Fruit fly (Drosophila melanogaster): Measurements from ENCODE around the gene CG11699.

dm6 chrX:11542502-11542901 is 27.9 kb upstream of the CG11699 start:
- TF ChIP-seq CG12768 (GFP tag; optimal IDR thresholded peaks at IDR 0.05), result no peak
- no peak for TF ChIP-seq toe (GFP tag; optimal IDR thresholded peaks at IDR 0.05)
- no peak for TF ChIP-seq CG14711 (tag; optimal IDR thresholded peaks at IDR 0.05)
- no peak for TF ChIP-seq CG7045 (GFP tag; optimal IDR thresholded peaks at IDR 0.05)
- TF ChIP-seq cnc (optimal IDR thresholded peaks at IDR 0.05), result no peak
- no peak for TF ChIP-seq kay (GFP tag; ENCODE audit: borderline replicate concordance)
- TF ChIP-seq Hr96 (GFP tag; optimal IDR thresholded peaks at IDR 0.05), result no peak
- TF ChIP-seq CG33017 (tag; optimal IDR thresholded peaks at IDR 0.05), result no peak
- no peak for TF ChIP-seq CG7101 (tag; optimal IDR thresholded peaks at IDR 0.05)
- no peak for TF ChIP-seq Crg-1 (GFP tag; optimal IDR thresholded peaks at IDR 0.05)
- no peak for TF ChIP-seq pad (GFP tag; optimal IDR thresholded peaks at IDR 0.05)
- TF ChIP-seq cic (GFP tag; optimal IDR thresholded peaks at IDR 0.05), result no peak
- TF ChIP-seq tj (GFP tag; optimal IDR thresholded peaks at IDR 0.05), result no peak

All from whole organism, adult.